Fruit fly (Drosophila melanogaster) whole organism, wandering third instar larva: ENCODE results near the gene TBC1D23.

Experiments used
- Abd-B ChIP-seq: fragments of >200 bp; optimal IDR thresholded peaks from 2 replicates; lab custom pipeline; 2017; ENCODE audit warnings: missing biosample characterization, missing genetic modification characterization
- CG32264 ChIP-seq: fragments of 200-800 bp; sonication (Bioruptor generic); optimal IDR thresholded peaks from 2 replicates; lab custom pipeline; 2016; ENCODE audit warnings: missing biosample characterization, missing genetic modification characterization
- CG9705 ChIP-seq: fragments of 200-800 bp; sonication (Bioruptor generic); optimal IDR thresholded peaks from 2 replicates; lab custom pipeline; 2018; ENCODE audit warnings: missing biosample characterization, mild to moderate bottlenecking, missing genetic modification characterization
- CrebA ChIP-seq: fragments of 200-800 bp; sonication (Bioruptor generic); optimal IDR thresholded peaks from 2 replicates; lab custom pipeline; 2016; ENCODE audit warnings: missing biosample characterization, mild to moderate bottlenecking, missing genetic modification characterization, borderline replicate concordance
- Dfd ChIP-seq: fragments of >200 bp; optimal IDR thresholded peaks from 2 replicates; lab custom pipeline; 2017; ENCODE audit warnings: missing biosample characterization, missing genetic modification characterization
- Dif ChIP-seq: fragments of 200-275, 200-300 bp; sonication (Bioruptor generic); optimal IDR thresholded peaks from 2 replicates; lab custom pipeline; 2018; ENCODE audit warnings: missing biosample characterization, missing genetic modification characterization; ENCODE audit not compliant: partially characterized antibody
- GATAd ChIP-seq: sonication (Bioruptor generic); optimal IDR thresholded peaks from 2 replicates; lab custom pipeline; 2016; ENCODE audit warnings: missing biosample characterization, missing genetic modification characterization
- HLH106 ChIP-seq: fragments of 200-800 bp; optimal IDR thresholded peaks from 3 replicates; lab custom pipeline; 2019; ENCODE audit warnings: missing biosample characterization, mild to moderate bottlenecking, missing genetic modification characterization, moderate library complexity
- Hnf4 ChIP-seq: fragments of 200-800 bp; sonication (Bioruptor generic); optimal IDR thresholded peaks from 2 replicates; lab custom pipeline; 2016; ENCODE audit warnings: missing biosample characterization, mild to moderate bottlenecking, missing genetic modification characterization
- Hr78 ChIP-seq: fragments of >200 bp; optimal IDR thresholded peaks from 2 replicates; lab custom pipeline; 2017; ENCODE audit warnings: missing biosample characterization, missing genetic modification characterization
- Jra ChIP-seq: sonication (Bioruptor generic); optimal IDR thresholded peaks from 2 replicates; lab custom pipeline; 2016; ENCODE audit warnings: missing biosample characterization, missing genetic modification characterization
- Mio ChIP-seq: sonication (Bioruptor generic); optimal IDR thresholded peaks from 2 replicates; lab custom pipeline; 2016; ENCODE audit warnings: missing biosample characterization, missing genetic modification characterization
- Myc ChIP-seq: fragments of >200 bp; optimal IDR thresholded peaks from 2 replicates; lab custom pipeline; 2017
- N ChIP-seq: fragments of >200 bp; optimal IDR thresholded peaks from 2 replicates; lab custom pipeline; 2018; ENCODE audit warnings: missing biosample characterization, missing external identifiers, missing genetic modification characterization
- Rel ChIP-seq, 2 experiments: fragments of 200-800 bp; sonication (Bioruptor generic) in 1 of 2; optimal IDR thresholded peaks; 2 replicates in 1 of 2; 3 replicates in 1 of 2; lab custom pipeline; 2016 to 2019; ENCODE audit warnings: mild to moderate bottlenecking in 2 of 2, missing biosample characterization in 2 of 2, missing genetic modification characterization in 2 of 2, moderate library complexity in 1 of 2
- Sp1 ChIP-seq: fragments of 200-800 bp; sonication (Bioruptor generic); optimal IDR thresholded peaks from 3 replicates; lab custom pipeline; 2019; ENCODE audit warnings: missing biosample characterization, mild to moderate bottlenecking, missing genetic modification characterization, moderate library complexity
- Vsx2 ChIP-seq: fragments of 200-300, 225-300 bp; sonication (Bioruptor generic); optimal IDR thresholded peaks from 2 replicates; lab custom pipeline; 2018; ENCODE audit warnings: missing biosample characterization, missing genetic modification characterization; ENCODE audit not compliant: partially characterized antibody
- br ChIP-seq: fragments of 200-800 bp; sonication (Bioruptor generic); optimal IDR thresholded peaks from 2 replicates; lab custom pipeline; 2016; ENCODE audit warnings: missing biosample characterization, missing genetic modification characterization
- brk ChIP-seq: fragments of 200-800 bp; sonication (Bioruptor generic); optimal IDR thresholded peaks from 2 replicates; lab custom pipeline; 2016; ENCODE audit warnings: missing biosample characterization, mild to moderate bottlenecking, missing genetic modification characterization
- dl ChIP-seq, 2 experiments: fragments of 175-275, 200-275 bp in 1 of 2; fragments of 200-275 bp in 1 of 2; sonication (Bioruptor generic); optimal IDR thresholded peaks; lab custom pipeline; 2018; ENCODE audit warnings: mild to moderate bottlenecking in 2 of 2, missing biosample characterization in 2 of 2, missing genetic modification characterization in 2 of 2, moderate library complexity in 2 of 2; ENCODE audit not compliant: partially characterized antibody in 2 of 2, insufficient read depth in 1 of 2
- dmrt93B ChIP-seq: fragments of 200-800 bp; sonication (Bioruptor generic); optimal IDR thresholded peaks from 2 replicates; lab custom pipeline; 2018; ENCODE audit warnings: missing biosample characterization, mild to moderate bottlenecking, missing genetic modification characterization
- dsf ChIP-seq: sonication (Bioruptor generic); optimal IDR thresholded peaks from 2 replicates; lab custom pipeline; 2016; ENCODE audit warnings: missing biosample characterization, missing genetic modification characterization, borderline replicate concordance
- ey ChIP-seq: fragments of 200-800 bp; sonication (Bioruptor generic); optimal IDR thresholded peaks from 2 replicates; lab custom pipeline; 2016; ENCODE audit warnings: missing biosample characterization, missing genetic modification characterization
- foxo ChIP-seq, 2 experiments: fragments of 200-800 bp; sonication (Bioruptor generic); optimal IDR thresholded peaks; 2 replicates in 1 of 2; 3 replicates in 1 of 2; lab custom pipeline; 2016 to 2017; ENCODE audit warnings: missing biosample characterization in 2 of 2, missing genetic modification characterization in 2 of 2
- fru ChIP-seq: fragments of 200-800 bp; sonication (Bioruptor generic); optimal IDR thresholded peaks from 3 replicates; lab custom pipeline; 2016; ENCODE audit warnings: missing biosample characterization, mild to moderate bottlenecking, missing genetic modification characterization
- h ChIP-seq: fragments of 200-800 bp; sonication (Bioruptor generic); optimal IDR thresholded peaks from 3 replicates; lab custom pipeline; 2016; ENCODE audit warnings: missing biosample characterization, mild to moderate bottlenecking, missing genetic modification characterization
- jim ChIP-seq: fragments of 175-275, 200-325 bp; sonication (Bioruptor generic); optimal IDR thresholded peaks from 2 replicates; lab custom pipeline; 2016; ENCODE audit warnings: missing biosample characterization, mild to moderate bottlenecking, missing genetic modification characterization
- lola ChIP-seq: fragments of >200 bp; optimal IDR thresholded peaks from 2 replicates; lab custom pipeline; 2017; ENCODE audit warnings: missing biosample characterization, missing genetic modification characterization
- pan ChIP-seq: fragments of >200 bp; optimal IDR thresholded peaks from 2 replicates; lab custom pipeline; 2017
- rgr ChIP-seq: fragments of 200-800 bp; sonication (Bioruptor generic); optimal IDR thresholded peaks from 3 replicates; lab custom pipeline; 2016; ENCODE audit warnings: missing biosample characterization, mild to moderate bottlenecking, missing genetic modification characterization
- sage ChIP-seq: fragments of 200-800 bp; sonication (Bioruptor generic); optimal IDR thresholded peaks from 2 replicates; lab custom pipeline; 2016; ENCODE audit warnings: missing biosample characterization, mild to moderate bottlenecking, missing genetic modification characterization
- sv ChIP-seq: fragments of 200-800 bp; sonication (Bioruptor generic); optimal IDR thresholded peaks from 3 replicates; lab custom pipeline; 2016; ENCODE audit warnings: missing biosample characterization, missing genetic modification characterization
- tai ChIP-seq: sonication (Bioruptor generic); optimal IDR thresholded peaks from 2 replicates; lab custom pipeline; 2016; ENCODE audit warnings: missing biosample characterization, missing genetic modification characterization
- usp ChIP-seq: fragments of >200 bp; optimal IDR thresholded peaks from 2 replicates; lab custom pipeline; 2017; ENCODE audit warnings: missing biosample characterization, missing genetic modification characterization
- woc ChIP-seq: sonication (Bioruptor generic); optimal IDR thresholded peaks from 2 replicates; lab custom pipeline; 2016; ENCODE audit warnings: missing biosample characterization, mild to moderate bottlenecking, missing genetic modification characterization

TBC1D23 gene

dm6 chr2L:1158519-1159319 is 29.6 kb downstream of the TBC1D23 start, which contains the start of gene Tango14:
Tango14 (plus strand) TSS chr2L:1158661.
- TF ChIP-seq Jra (GFP tag; lab: Kevin White, UChicago) (no peak), foxo (GFP tag; optimal IDR thresholded peaks at IDR 0.05; lab: Kevin White, UChicago) (no peak), tai (GFP tag; lab: Kevin White, UChicago) (no peak)

- peak; percentile 63 for TF ChIP-seq Dif
- no peak for TF ChIP-seq N (GFP tag; lab: Kevin White, UChicago)
- TF ChIP-seq brk (GFP tag; lab: Kevin White, UChicago): no peak
- TF ChIP-seq usp (GFP tag; lab: Kevin White, UChicago): no peak
- no peak for TF ChIP-seq sv (GFP tag; lab: Kevin White, UChicago)
- TF ChIP-seq ey (GFP tag; lab: Kevin White, UChicago): no peak
- no peak for TF ChIP-seq Rel (GFP tag; optimal IDR thresholded peaks at IDR 0.05; lab: Kevin White, UChicago)
- TF ChIP-seq Rel (tag; optimal IDR thresholded peaks at IDR 0.05; lab: Kevin White, UChicago): peak; percentile 49
- TF ChIP-seq Abd-B (GFP tag; lab: Kevin White, UChicago): no peak
- TF ChIP-seq pan: no peak
- no peak for TF ChIP-seq CG32264
- TF ChIP-seq GATAd: no peak
- no peak for TF ChIP-seq Sp1 (GFP tag; lab: Kevin White, UChicago)
- no peak for TF ChIP-seq CrebA (GFP tag; lab: Kevin White, UChicago)
- no peak for TF ChIP-seq Hr78 (GFP tag; lab: Kevin White, UChicago)
- no peak for TF ChIP-seq woc (GFP tag; lab: Kevin White, UChicago)
- no peak for TF ChIP-seq Mio (GFP tag; lab: Kevin White, UChicago)
- no peak for TF ChIP-seq fru (GFP tag; lab: Kevin White, UChicago)
- TF ChIP-seq, all 38 proteins: peak for 2
These were observed 34.5 kb downstream of the TBC1D23 start, which contains the start of gene CG5080 for dm6 chr2L:1163538-1164143. CG5080 (minus strand) TSS chr2L:1163886.

dm6 chr2L:1164294-1164693 is 35.2 kb downstream of the TBC1D23 start, which contains the start of gene IntS14:
IntS14 (plus strand) TSS chr2L:1164443.
- peak; percentile 54 for TF ChIP-seq Myc (lab: Kevin White, UChicago)
- TF ChIP-seq Rel (GFP tag; optimal IDR thresholded peaks at IDR 0.05; lab: Kevin White, UChicago): no peak
- TF ChIP-seq Rel (tag; optimal IDR thresholded peaks at IDR 0.05; lab: Kevin White, UChicago): peak; percentile 48
- TF ChIP-seq Mio (GFP tag; lab: Kevin White, UChicago): no peak

- TF ChIP-seq Mio (GFP tag; lab: Kevin White, UChicago): no peak
- no peak for TF ChIP-seq Rel (GFP tag; optimal IDR thresholded peaks at IDR 0.05; lab: Kevin White, UChicago)
- peak; percentile 97 for TF ChIP-seq Rel (tag; optimal IDR thresholded peaks at IDR 0.05; lab: Kevin White, UChicago)
These were observed 37.2 kb downstream of the TBC1D23 start, which contains the start of gene CG14341 for dm6 chr2L:1166326-1166725. CG14341 (plus strand) TSS chr2L:1166506.

- no peak for TF ChIP-seq N (GFP tag; lab: Kevin White, UChicago)
- TF ChIP-seq Hr78 (GFP tag; lab: Kevin White, UChicago): no peak
- TF ChIP-seq dmrt93B (GFP tag; lab: Kevin White, UChicago): peak; percentile 63
- no peak for TF ChIP-seq Abd-B (GFP tag; lab: Kevin White, UChicago)
- TF ChIP-seq woc (GFP tag; lab: Kevin White, UChicago): peak; percentile 58
- no peak for TF ChIP-seq Vsx2 (GFP tag; lab: Kevin White, UChicago)
- TF ChIP-seq dl (GFP tag; optimal IDR thresholded peaks at IDR 0.05; lab: Kevin White, UChicago; ENCODE audit: insufficient read depth in 1 of 2, partially characterized antibody in 2 of 2): no peak
- no peak for TF ChIP-seq Hnf4
- peak; percentile 63 for TF ChIP-seq Myc (lab: Kevin White, UChicago)
- TF ChIP-seq h (GFP tag; lab: Kevin White, UChicago): peak; percentile 84
- no peak for TF ChIP-seq GATAd
- no peak for TF ChIP-seq dsf (GFP tag; lab: Kevin White, UChicago)
- no peak for TF ChIP-seq sage (GFP tag; lab: Kevin White, UChicago)
- no peak for TF ChIP-seq CG32264
- TF ChIP-seq br (GFP tag; lab: Kevin White, UChicago): peak; percentile 76
- TF ChIP-seq jim (GFP tag; lab: Kevin White, UChicago): no peak
- no peak for TF ChIP-seq brk (GFP tag; lab: Kevin White, UChicago)
- no peak for TF ChIP-seq usp (GFP tag; lab: Kevin White, UChicago)
- TF ChIP-seq CG9705 (GFP tag; lab: Kevin White, UChicago): peak; percentile 63
- TF ChIP-seq Mio (GFP tag; lab: Kevin White, UChicago): no peak
- TF ChIP-seq ey (GFP tag; lab: Kevin White, UChicago): peak; percentile 67
- TF ChIP-seq Dfd (GFP tag; lab: Kevin White, UChicago): no peak
- TF ChIP-seq fru (GFP tag; lab: Kevin White, UChicago): no peak
- peak; percentile 80 for TF ChIP-seq rgr (GFP tag; lab: Kevin White, UChicago)
- peak; percentile 81 for TF ChIP-seq HLH106
- TF ChIP-seq sv (GFP tag; lab: Kevin White, UChicago): peak; percentile 75
- no peak for TF ChIP-seq lola
- TF ChIP-seq CrebA (GFP tag; lab: Kevin White, UChicago): no peak
- TF ChIP-seq tai (GFP tag; lab: Kevin White, UChicago): no peak
- no peak for TF ChIP-seq Jra (GFP tag; lab: Kevin White, UChicago)
These were observed 40.8 kb downstream of the TBC1D23 start, which contains the start of the genes CG31922 and Plap for dm6 chr2L:1169867-1170415. CG31922 (plus strand) TSS chr2L:1170181. Plap (minus strand) TSS chr2L:1170365.
